Worm (Caenorhabditis elegans): ENCODE measurements around the gene wsp-1.

- TF ChIP-seq flh-1 (GFP tag; optimal IDR thresholded peaks at IDR 0.05): no peak
- no peak for TF ChIP-seq unc-62 (GFP tag; optimal IDR thresholded peaks at IDR 0.05)
- TF ChIP-seq mls-2 (tag; optimal IDR thresholded peaks at IDR 0.05): no peak
- no peak for TF ChIP-seq mep-1 (tag; optimal IDR thresholded peaks at IDR 0.05)
- TF ChIP-seq cnd-1 (tag; optimal IDR thresholded peaks at IDR 0.05): no peak
- no peak for TF ChIP-seq pha-4 (tag; optimal IDR thresholded peaks at IDR 0.05)
- no peak for TF ChIP-seq snpc-4 (tag; optimal IDR thresholded peaks at IDR 0.05)
- no peak for TF ChIP-seq nhr-76 (tag; optimal IDR thresholded peaks at IDR 0.05)
- TF ChIP-seq sptf-1 (tag; optimal IDR thresholded peaks at IDR 0.05): no peak
- TF ChIP-seq zip-8 (tag; optimal IDR thresholded peaks at IDR 0.05): no peak
- TF ChIP-seq M03D4.4 (tag; optimal IDR thresholded peaks at IDR 0.05): no peak
- no peak for TF ChIP-seq unc-39 (tag; optimal IDR thresholded peaks at IDR 0.05)
Measured at ce11 chrIV:8247341-8247740, 48.6 kb upstream of the wsp-1 start.
